Fruit fly (Drosophila melanogaster) whole organism, embryonic: Measurements from ENCODE around the gene CG6654.

ENCODE experiments used
- ATbp ChIP-seq: fragments of 200-800 bp; sonication (Bioruptor generic); optimal IDR thresholded peaks from 2 replicates; lab custom pipeline; 2017; ENCODE audit warnings: missing biosample characterization, mild to moderate bottlenecking, missing genetic modification characterization, missing genetic modification reagents
- Abd-B ChIP-seq: fragments of 200-800 bp; sonication (Bioruptor generic); optimal IDR thresholded peaks from 2 replicates; lab custom pipeline; 2018; ENCODE audit warnings: missing biosample characterization, mild to moderate bottlenecking, missing genetic modification characterization, moderate library complexity
- Antp ChIP-seq: fragments of 200-800 bp; sonication (Bioruptor generic); optimal IDR thresholded peaks from 3 replicates; lab custom pipeline; 2016; ENCODE audit warnings: missing biosample characterization, missing genetic modification characterization
- B-H1 ChIP-seq: fragments of 200-800 bp; sonication (Bioruptor generic); IDR thresholded peaks from 3 replicates; pipeline ENCODE4 v1.3.6; 2022; ENCODE audit warnings: missing biosample characterization, missing genetic modification characterization
- BEAF-32 ChIP-seq: fragments of 200-800 bp; sonication (Bioruptor generic); optimal IDR thresholded peaks from 3 replicates; lab custom pipeline; 2017; ENCODE audit warnings: missing biosample characterization, missing genetic modification characterization, mild to moderate bottlenecking, moderate library complexity, missing genetic modification reagents
- CG12236 ChIP-seq: fragments of 200-800 bp; sonication (Bioruptor generic); optimal IDR thresholded peaks from 2 replicates; lab custom pipeline; 2016; ENCODE audit warnings: missing biosample characterization, missing genetic modification characterization
- CG12769 ChIP-seq: fragments of 200-800 bp; sonication (Bioruptor generic); optimal IDR thresholded peaks from 2 replicates; lab custom pipeline; 2019; ENCODE audit warnings: missing biosample characterization, mild to moderate bottlenecking, missing genetic modification characterization, moderate library complexity
- CG13424 ChIP-seq: fragments of 200-800 bp; sonication (Bioruptor generic); optimal IDR thresholded peaks from 2 replicates; lab custom pipeline; 2019; ENCODE audit warnings: missing biosample characterization, mild to moderate bottlenecking, missing genetic modification characterization, moderate library complexity
- CG14014 ChIP-seq: fragments of 200-800 bp; sonication (Bioruptor generic); IDR thresholded peaks from 2 replicates; pipeline ENCODE4 v1.3.6; 2022; ENCODE audit warnings: missing biosample characterization, missing genetic modification characterization
- CG14860 ChIP-seq: fragments of 200-800 bp; sonication (Bioruptor generic); IDR thresholded peaks from 3 replicates; pipeline ENCODE4 v1.3.6; 2022; ENCODE audit warnings: missing biosample characterization, missing genetic modification characterization; ENCODE audit not compliant: partially characterized antibody
- CG15011 ChIP-seq: fragments of 200-800 bp; sonication (Bioruptor generic); optimal IDR thresholded peaks from 3 replicates; lab custom pipeline; 2018; ENCODE audit warnings: missing biosample characterization, mild to moderate bottlenecking, missing genetic modification characterization
- CG1529 ChIP-seq: fragments of 200-800 bp; sonication (Bioruptor generic); optimal IDR thresholded peaks from 3 replicates; lab custom pipeline; 2018; ENCODE audit warnings: missing biosample characterization, missing genetic modification characterization
- CG17829 ChIP-seq: fragments of 200-800 bp; optimal IDR thresholded peaks from 2 replicates; lab custom pipeline; 2019; ENCODE audit warnings: missing biosample characterization, mild to moderate bottlenecking, missing genetic modification characterization, moderate library complexity
- CG18011 ChIP-seq: fragments of 200-800 bp; sonication (Bioruptor generic); optimal IDR thresholded peaks from 2 replicates; lab custom pipeline; 2017; ENCODE audit warnings: missing biosample characterization, missing genetic modification characterization, mild to moderate bottlenecking, moderate library complexity, missing genotype
- CG2875 ChIP-seq: fragments of 200-800 bp; sonication (Bioruptor generic); optimal IDR thresholded peaks from 2 replicates; lab custom pipeline; 2017; ENCODE audit warnings: missing biosample characterization, mild to moderate bottlenecking, missing genetic modification characterization, missing genetic modification reagents
- CG30403 ChIP-seq: fragments of 200-800 bp; sonication (Bioruptor generic); optimal IDR thresholded peaks from 3 replicates; lab custom pipeline; 2016; ENCODE audit warnings: missing biosample characterization, missing genetic modification characterization
- CG32532 ChIP-seq: fragments of 200-800 bp; sonication (Bioruptor generic); IDR thresholded peaks from 2 replicates; pipeline ENCODE4 v1.3.6; 2022; ENCODE audit warnings: missing biosample characterization, missing genetic modification characterization
- CG3726 ChIP-seq: fragments of 200-800 bp; sonication (Bioruptor generic); IDR thresholded peaks from 3 replicates; pipeline ENCODE4, ENCODE4 v1.3.6; 2022; ENCODE audit warnings: missing biosample characterization, missing genetic modification characterization
- CG4328 ChIP-seq: fragments of 200-800 bp; sonication (Bioruptor generic); optimal IDR thresholded peaks from 3 replicates; lab custom pipeline; 2017; ENCODE audit warnings: missing biosample characterization, missing genetic modification reagents, missing genetic modification characterization
- CG4707 ChIP-seq: fragments of 200-800 bp; sonication (Bioruptor generic); optimal IDR thresholded peaks from 2 replicates; lab custom pipeline; 2018; ENCODE audit warnings: missing biosample characterization, mild to moderate bottlenecking, missing genetic modification characterization, moderate library complexity
- CG5953 ChIP-seq: fragments of 200-800 bp; sonication (Bioruptor generic); IDR thresholded peaks from 2 replicates; pipeline ENCODE4 v1.3.6; 2022; ENCODE audit warnings: missing biosample characterization, missing genetic modification characterization
- CG6175 ChIP-seq: fragments of 200-800 bp; sonication (Bioruptor generic); IDR thresholded peaks from 3 replicates; pipeline ENCODE4 v1.3.6; 2022; ENCODE audit warnings: missing biosample characterization, missing genetic modification characterization
- CG7928 ChIP-seq: fragments of 200-800 bp; sonication (Bioruptor generic); optimal IDR thresholded peaks from 2 replicates; lab custom pipeline; 2017; ENCODE audit warnings: missing biosample characterization, mild to moderate bottlenecking, missing genetic modification characterization
- CG8924 ChIP-seq: fragments of 200-800 bp; optimal IDR thresholded peaks from 3 replicates; lab custom pipeline; 2019; ENCODE audit warnings: missing biosample characterization, mild to moderate bottlenecking, missing genetic modification characterization, moderate library complexity
- D ChIP-seq, 2 experiments: fragments of 200-800 bp in 1 of 2; fragments of >200 bp in 1 of 2; sonication (Bioruptor generic) in 1 of 2; optimal IDR thresholded peaks; 2 replicates in 1 of 2; 3 replicates in 1 of 2; lab custom pipeline; 2017; ENCODE audit warnings: mild to moderate bottlenecking in 1 of 2, missing biosample characterization in 1 of 2, missing genetic modification characterization in 1 of 2, missing genetic modification reagents in 1 of 2
- Dll ChIP-seq: fragments of 200-800 bp; sonication (Bioruptor generic); IDR thresholded peaks from 4 replicates; pipeline ENCODE4 v1.3.6; 2022; ENCODE audit warnings: missing biosample characterization, missing genetic modification characterization; ENCODE audit not compliant: partially characterized antibody
- Elba2 ChIP-seq: fragments of 200-800 bp; sonication (Bioruptor generic); optimal IDR thresholded peaks from 3 replicates; lab custom pipeline; 2016; ENCODE audit warnings: missing biosample characterization, missing genetic modification characterization
- Kr ChIP-seq: fragments of 200-800 bp; sonication (Bioruptor generic); optimal IDR thresholded peaks from 2 replicates; lab custom pipeline; 2017; ENCODE audit warnings: missing biosample characterization, mild to moderate bottlenecking, missing genetic modification characterization
- NC2β ChIP-seq: fragments of 200-800 bp; sonication (Bioruptor generic); optimal IDR thresholded peaks from 2 replicates; lab custom pipeline; 2016; ENCODE audit warnings: missing biosample characterization, missing genetic modification characterization
- Nf-YA ChIP-seq: fragments of 200-800 bp; sonication (Bioruptor generic); IDR thresholded peaks from 2 replicates; pipeline ENCODE4 v1.3.6; 2022; ENCODE audit warnings: missing biosample characterization, missing genetic modification characterization
- Nf-YB ChIP-seq: fragments of 200-800 bp; sonication (Bioruptor generic); optimal IDR thresholded peaks from 3 replicates; lab custom pipeline; 2019; ENCODE audit warnings: missing biosample characterization, mild to moderate bottlenecking, missing genetic modification characterization, moderate library complexity
- Optix ChIP-seq: fragments of 200-800 bp; sonication (Bioruptor generic); IDR thresholded peaks from 3 replicates; pipeline ENCODE4 v1.3.6; 2022; ENCODE audit warnings: missing biosample characterization, missing genetic modification characterization
- Ssrp ChIP-seq: fragments of 200-800 bp; sonication (Bioruptor generic); optimal IDR thresholded peaks from 2 replicates; lab custom pipeline; 2018; ENCODE audit warnings: missing biosample characterization, mild to moderate bottlenecking, missing genetic modification characterization, moderate library complexity
- Taf1 ChIP-seq: fragments of 200-800 bp; sonication (Bioruptor generic); IDR thresholded peaks from 2 replicates; pipeline ENCODE4 v1.3.6; 2022; ENCODE audit warnings: missing biosample characterization, missing genetic modification characterization
- Xrp1 ChIP-seq: fragments of 200-800 bp; sonication (Bioruptor generic); IDR thresholded peaks from 2 replicates; pipeline ENCODE4 v1.3.6; 2022; ENCODE audit warnings: missing biosample characterization, missing genetic modification characterization
- bcd ChIP-seq: fragments of 200-800 bp; sonication (Bioruptor generic); optimal IDR thresholded peaks from 2 replicates; lab custom pipeline; 2017; ENCODE audit warnings: missing biosample characterization, mild to moderate bottlenecking, missing genetic modification characterization
- btn ChIP-seq: fragments of 200-800 bp; sonication (Bioruptor generic); optimal IDR thresholded peaks from 2 replicates; lab custom pipeline; 2016; ENCODE audit warnings: missing biosample characterization, missing genetic modification characterization
- cwo ChIP-seq: fragments of 200-800 bp; sonication (Bioruptor generic); optimal IDR thresholded peaks from 3 replicates; lab custom pipeline; 2017; ENCODE audit warnings: missing biosample characterization, missing genetic modification characterization, mild to moderate bottlenecking, moderate library complexity, missing genetic modification reagents
- fd102C ChIP-seq: fragments of 200-800 bp; sonication (Bioruptor generic); optimal IDR thresholded peaks from 2 replicates; lab custom pipeline; 2018; ENCODE audit warnings: missing biosample characterization, mild to moderate bottlenecking, missing genetic modification characterization, moderate library complexity
- gem ChIP-seq: fragments of 200-800 bp; sonication (Bioruptor generic); optimal IDR thresholded peaks from 2 replicates; lab custom pipeline; 2019; ENCODE audit warnings: missing biosample characterization, mild to moderate bottlenecking, missing genetic modification characterization, moderate library complexity
- hbn ChIP-seq: fragments of 200-800 bp; sonication (Bioruptor generic); IDR thresholded peaks from 2 replicates; pipeline ENCODE4 v1.3.6; 2022; ENCODE audit warnings: missing biosample characterization, missing genetic modification characterization; ENCODE audit not compliant: partially characterized antibody
- hkb ChIP-seq, 2 experiments: fragments of 200-800 bp in 1 of 2; fragments of >200 bp in 1 of 2; sonication (Bioruptor generic) in 1 of 2; IDR thresholded peaks in 1 of 2; optimal IDR thresholded peaks in 1 of 2; 2 replicates each; pipeline versions ENCODE4 v1.3.6 to Lab custom; 2017 to 2022; ENCODE audit warnings: missing biosample characterization in 1 of 2, missing genetic modification characterization in 1 of 2
- odd ChIP-seq: fragments of 200-800 bp; sonication (Bioruptor generic); optimal IDR thresholded peaks from 2 replicates; lab custom pipeline; 2017; ENCODE audit warnings: missing biosample characterization, mild to moderate bottlenecking, missing genetic modification characterization
- run ChIP-seq: fragments of 200-800 bp; sonication (Bioruptor generic); optimal IDR thresholded peaks from 3 replicates; lab custom pipeline; 2018; ENCODE audit warnings: missing biosample characterization, mild to moderate bottlenecking, missing genetic modification characterization
- schlank ChIP-seq: fragments of 200-800 bp; sonication (Bioruptor generic); optimal IDR thresholded peaks from 2 replicates; lab custom pipeline; 2018; ENCODE audit warnings: missing biosample characterization, mild to moderate bottlenecking, missing genetic modification characterization
- seq ChIP-seq: fragments of 200-800 bp; sonication (Bioruptor generic); IDR thresholded peaks from 2 replicates; pipeline ENCODE4 v1.3.6; 2022; ENCODE audit warnings: missing biosample characterization, missing genetic modification characterization
- sr ChIP-seq: fragments of 200-800 bp; sonication (Bioruptor generic); IDR thresholded peaks from 3 replicates; pipeline ENCODE4 v1.3.6; 2022; ENCODE audit warnings: missing biosample characterization, missing genetic modification characterization
- vnd ChIP-seq: fragments of 200-800 bp; sonication (Bioruptor generic); IDR thresholded peaks from 3 replicates; pipeline ENCODE4 v1.3.6; 2022; ENCODE audit warnings: missing biosample characterization, missing genetic modification characterization; ENCODE audit not compliant: partially characterized antibody
- wor ChIP-seq: fragments of 200-800 bp; sonication (Bioruptor generic); IDR thresholded peaks from 2 replicates; pipeline ENCODE4 v1.3.6; 2022; ENCODE audit warnings: missing biosample characterization, missing genetic modification characterization

CG6654 gene

DNA sequence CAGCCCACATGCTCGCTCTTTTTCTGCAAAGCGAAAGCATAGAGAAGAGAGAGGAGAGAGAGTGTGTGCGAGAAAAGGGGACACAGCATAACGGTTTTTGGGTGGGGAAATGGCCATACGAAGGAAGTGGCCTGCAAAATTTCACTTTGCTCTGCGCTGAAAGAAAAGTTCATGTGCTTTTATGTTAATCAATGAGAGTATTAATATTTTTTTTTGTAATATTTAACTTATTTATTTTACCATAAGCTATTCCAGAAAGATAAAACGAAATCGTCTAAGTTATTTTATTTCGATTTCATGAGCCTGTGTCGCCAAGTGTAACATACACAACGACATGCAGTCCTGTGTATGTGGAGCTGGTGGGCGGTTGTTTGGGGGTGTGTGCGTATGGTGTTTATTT is 37.0 kb upstream of the CG6654 start (continued):
- TF ChIP-seq CG32532 (GFP tag; lab: Robert Waterston, UW) = peak; percentile 86
- no peak for TF ChIP-seq D (optimal IDR thresholded peaks at IDR 0.05; lab: Kevin White, UChicago)
- peak; percentile 35 for TF ChIP-seq D (GFP tag; optimal IDR thresholded peaks at IDR 0.05; lab: Kevin White, UChicago)
- no peak for TF ChIP-seq CG30403 (GFP tag; lab: Kevin White, UChicago)
- peak; percentile 83 for TF ChIP-seq CG14014 (GFP tag; lab: Robert Waterston, UW)
- peak; percentile 5 for TF ChIP-seq Ssrp (tag; lab: Kevin White, UChicago)
- TF ChIP-seq CG15011 (GFP tag; lab: Kevin White, UChicago) = no peak
- no peak for TF ChIP-seq Nf-YA (GFP tag; lab: Robert Waterston, UW)
- no peak for TF ChIP-seq hbn (GFP tag; lab: Robert Waterston, UW)
- no peak for TF ChIP-seq CG1529 (GFP tag; lab: Kevin White, UChicago)
- peak; percentile 57; the same call in 2 of the 3 replicates for TF ChIP-seq B-H1 (GFP tag; lab: Robert Waterston, UW)
- peak; percentile 76 for TF ChIP-seq CG13424 (tag; lab: Kevin White, UChicago)
- peak; percentile 74 for TF ChIP-seq seq (GFP tag; lab: Robert Waterston, UW)
- TF ChIP-seq Elba2 (GFP tag; lab: Kevin White, UChicago) = no peak
- TF ChIP-seq cwo = peak; percentile 72
- TF ChIP-seq sr (GFP tag; lab: Robert Waterston, UW) = 0 out of 3 replicates have a peak, but pooled peaks have one; percentile 15
- TF ChIP-seq odd (GFP tag; lab: Kevin White, UChicago) = no peak
- TF ChIP-seq Abd-B = no peak
- TF ChIP-seq schlank = peak; percentile 56
- TF ChIP-seq bcd = peak; percentile 65
- no peak for TF ChIP-seq Dll (GFP tag; lab: Robert Waterston, UW)
- no peak for TF ChIP-seq CG7928 (GFP tag; lab: Kevin White, UChicago)
- TF ChIP-seq ATbp (GFP tag; lab: Kevin White, UChicago) = no peak
- no peak for TF ChIP-seq CG14860 (GFP tag; lab: Robert Waterston, UW)
- TF ChIP-seq CG8924 = peak; percentile 67
- no peak for TF ChIP-seq Kr (GFP tag; lab: Kevin White, UChicago)
- peak; percentile 44; the same call in 1 of the 2 replicates for TF ChIP-seq wor (GFP tag; lab: Robert Waterston, UW)
- peak; percentile 67 for TF ChIP-seq Taf1 (GFP tag; lab: Robert Waterston, UW)
- TF ChIP-seq run (tag; lab: Kevin White, UChicago) = peak; percentile 10
- TF ChIP-seq CG2875 = no peak
- no peak for TF ChIP-seq Antp (GFP tag; lab: Kevin White, UChicago)
- TF ChIP-seq BEAF-32 = no peak
- peak; percentile 25 for TF ChIP-seq CG4328 (GFP tag; lab: Kevin White, UChicago)
- no peak for TF ChIP-seq fd102C (GFP tag; lab: Kevin White, UChicago)
- no peak for TF ChIP-seq CG3726 (GFP tag; lab: Robert Waterston, UW)
- peak; percentile 10 for TF ChIP-seq CG18011 (GFP tag; lab: Kevin White, UChicago)
- TF ChIP-seq Xrp1 (GFP tag; lab: Robert Waterston, UW) = peak; percentile 81
- no peak for TF ChIP-seq CG12769 (tag; lab: Kevin White, UChicago)
- no peak for TF ChIP-seq Nf-YB (GFP tag; lab: Kevin White, UChicago)
- TF ChIP-seq vnd (GFP tag; lab: Robert Waterston, UW) = no peak
- no peak for TF ChIP-seq hkb (optimal IDR thresholded peaks at IDR 0.05; lab: Kevin White, UChicago)
- peak; percentile 85 for TF ChIP-seq hkb (GFP tag; IDR thresholded peaks at IDR 0.05; lab: Robert Waterston, UW)
- peak; percentile 4 for TF ChIP-seq CG4707 (GFP tag; lab: Kevin White, UChicago)
- no peak for TF ChIP-seq btn (GFP tag; lab: Kevin White, UChicago)
- TF ChIP-seq CG17829 (tag; lab: Kevin White, UChicago) = peak; percentile 52
- TF ChIP-seq NC2β = no peak
- TF ChIP-seq CG5953 (GFP tag; lab: Robert Waterston, UW) = peak; percentile 54; the same call in 1 of the 2 replicates
- no peak for TF ChIP-seq CG12236 (GFP tag; lab: Kevin White, UChicago)
- no peak for TF ChIP-seq gem (tag; lab: Kevin White, UChicago)
- TF ChIP-seq Optix (GFP tag; lab: Robert Waterston, UW) = no peak; the same call in 2 of the 3 replicates
- 0 out of 3 replicates have a peak, but pooled peaks have one; percentile 57 for TF ChIP-seq CG6175 (GFP tag; lab: Robert Waterston, UW)
